Worm (Caenorhabditis elegans): ENCODE measurements around the gene elo-3.

ce11 chrIV:7211313-7211712, 26.2 kb upstream of the elo-3 start:
- TF ChIP-seq klf-2 (GFP tag; conservative IDR thresholded peaks at IDR 0.05) (no peak), ztf-23 (GFP tag; IDR thresholded peaks at IDR 0.05) (no peak), flt-1 (GFP tag; IDR thresholded peaks at IDR 0.05) (no peak), med-1 (GFP tag; optimal IDR thresholded peaks at IDR 0.05; ENCODE audit: insufficient read depth) (no peak), cog-1 (tag; optimal IDR thresholded peaks at IDR 0.05) (no peak)

All from whole organism, midembryonic.